Worm (Caenorhabditis elegans): ENCODE results near the gene F46B6.4.

DNA sequence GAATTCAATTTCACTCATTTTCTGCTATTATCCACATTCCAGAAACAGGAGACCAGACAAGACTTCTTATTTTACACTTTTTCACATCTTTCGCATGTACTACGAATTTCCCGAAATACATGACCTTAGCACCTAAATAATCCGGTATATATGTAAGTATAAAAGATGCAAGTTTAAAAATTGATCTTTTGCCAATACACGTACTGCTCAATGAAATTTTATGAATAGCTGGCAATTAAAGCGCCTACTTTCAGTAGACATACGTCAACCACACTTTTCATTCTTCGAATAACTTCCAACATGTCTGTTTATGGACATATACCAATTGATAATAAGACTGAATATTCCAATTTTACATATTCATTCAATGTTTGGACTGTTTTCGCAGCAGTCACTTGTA lies 23.9 kb upstream of the F46B6.4 start, which contains the start of gene sru-39:
- no peak for TF ChIP-seq F49E8.2 (tag; optimal IDR thresholded peaks at IDR 0.05; ENCODE audit: borderline replicate concordance)
- TF ChIP-seq zag-1 (tag; optimal IDR thresholded peaks at IDR 0.05): no peak
- TF ChIP-seq T20F7.1 (GFP tag; optimal IDR thresholded peaks at IDR 0.05): no peak
- no peak for TF ChIP-seq ama-1 (optimal IDR thresholded peaks at IDR 0.05)
- TF ChIP-seq nhr-6 (tag; optimal IDR thresholded peaks at IDR 0.05): no peak
- TF ChIP-seq hlh-30 (tag; optimal IDR thresholded peaks at IDR 0.05; ENCODE audit: insufficient read depth): no peak
- TF ChIP-seq dmd-6 (GFP tag; IDR thresholded peaks at IDR 0.05): no peak
- no peak for TF ChIP-seq jun-1 (tag; optimal IDR thresholded peaks at IDR 0.05)
- TF ChIP-seq snpc-4 (tag; optimal IDR thresholded peaks at IDR 0.05): no peak
- TF ChIP-seq unc-39 (tag; optimal IDR thresholded peaks at IDR 0.05): no peak
- TF ChIP-seq nhr-77 (tag; optimal IDR thresholded peaks at IDR 0.05): no peak
- no peak for TF ChIP-seq nhr-28 (tag; optimal IDR thresholded peaks at IDR 0.05)
- no peak for TF ChIP-seq egl-43 (GFP tag; IDR thresholded peaks at IDR 0.05)
